Fruit fly (Drosophila melanogaster): ENCODE data around the gene CG13994.

Gene CG13994

dm6 chr2L:6085733-6086317, 23.0 kb downstream of the CG13994 start:
- no peak for TF ChIP-seq CG11093 (GFP tag; IDR thresholded peaks at IDR 0.05)
- TF ChIP-seq CG8290 (GFP tag; optimal IDR thresholded peaks at IDR 0.05), result no peak
- peak in 1 of 2 experiments; percentile 10 for TF ChIP-seq CG8290 (tag; optimal IDR thresholded peaks at IDR 0.05)
- TF ChIP-seq CG18619 (GFP tag; optimal IDR thresholded peaks at IDR 0.05), result no peak
- no peak for TF ChIP-seq sob (GFP tag; IDR thresholded peaks at IDR 0.05)
- TF ChIP-seq H2.0 (GFP tag; IDR thresholded peaks at IDR 0.05), result no peak
- no peak for TF ChIP-seq CG5245 (GFP tag; optimal IDR thresholded peaks at IDR 0.05)
- no peak for TF ChIP-seq CG10654 (GFP tag; optimal IDR thresholded peaks at IDR 0.05)
- peak; percentile 41 for TF ChIP-seq sug (tag; optimal IDR thresholded peaks at IDR 0.05)
- no peak for TF ChIP-seq Dip2 (GFP tag; IDR thresholded peaks at IDR 0.05)
- no peak for TF ChIP-seq wdn (GFP tag; IDR thresholded peaks at IDR 0.05)
- no peak for TF ChIP-seq Hr51 (GFP tag; optimal IDR thresholded peaks at IDR 0.05)
- TF ChIP-seq nom (GFP tag; optimal IDR thresholded peaks at IDR 0.05), result no peak
- no peak for TF ChIP-seq CG4854 (GFP tag; optimal IDR thresholded peaks at IDR 0.05)
- TF ChIP-seq CG6689 (GFP tag; IDR thresholded peaks at IDR 0.05), result no peak
- TF ChIP-seq CG15073 (GFP tag; optimal IDR thresholded peaks at IDR 0.05), result no peak
- TF ChIP-seq Poxn (GFP tag; IDR thresholded peaks at IDR 0.05), result no peak
- no peak for TF ChIP-seq Awh (GFP tag; IDR thresholded peaks at IDR 0.05)
- TF ChIP-seq CG9876 (GFP tag; optimal IDR thresholded peaks at IDR 0.05), result no peak
- no peak for TF ChIP-seq gsb-n (tag; optimal IDR thresholded peaks at IDR 0.05)
- no peak for TF ChIP-seq fd64A (GFP tag; optimal IDR thresholded peaks at IDR 0.05)
- no peak for TF ChIP-seq CG17568 (GFP tag; optimal IDR thresholded peaks at IDR 0.05)
- TF ChIP-seq vnd (GFP tag; IDR thresholded peaks at IDR 0.05; ENCODE audit: partially characterized antibody), result no peak
- peak; percentile 21 for TF ChIP-seq CG15514 (GFP tag; optimal IDR thresholded peaks at IDR 0.05)
- TF ChIP-seq Hmr (GFP tag; optimal IDR thresholded peaks at IDR 0.05), result peak; percentile 40
- no peak for TF ChIP-seq CG12236 (GFP tag; optimal IDR thresholded peaks at IDR 0.05)
- TF ChIP-seq sr (GFP tag; IDR thresholded peaks at IDR 0.05), result no peak
- TF ChIP-seq CG1647 (GFP tag; optimal IDR thresholded peaks at IDR 0.05), result no peak
- TF ChIP-seq CG12071 (GFP tag; optimal IDR thresholded peaks at IDR 0.05), result no peak
- TF ChIP-seq dmrt99B (tag; optimal IDR thresholded peaks at IDR 0.05), result no peak
- no peak for TF ChIP-seq stwl (tag; optimal IDR thresholded peaks at IDR 0.05)
- TF ChIP-seq CG7556 (GFP tag; optimal IDR thresholded peaks at IDR 0.05), result no peak
- no peak for TF ChIP-seq CG2199 (GFP tag; IDR thresholded peaks at IDR 0.05)
- TF ChIP-seq CG16815 (GFP tag; optimal IDR thresholded peaks at IDR 0.05), result no peak
- no peak for TF ChIP-seq CG4617 (GFP tag; optimal IDR thresholded peaks at IDR 0.05; ENCODE audit: borderline replicate concordance)
- no peak for TF ChIP-seq wek (GFP tag; optimal IDR thresholded peaks at IDR 0.05)
- no peak for TF ChIP-seq kni (GFP tag; optimal IDR thresholded peaks at IDR 0.05)
- no peak for TF ChIP-seq unc-4 (GFP tag; IDR thresholded peaks at IDR 0.05; ENCODE audit: partially characterized antibody)
- no peak for TF ChIP-seq mld (GFP tag; IDR thresholded peaks at IDR 0.05; ENCODE audit: partially characterized antibody)
- TF ChIP-seq CG12942 (GFP tag; optimal IDR thresholded peaks at IDR 0.05), result no peak
- TF ChIP-seq Dip3 (GFP tag; optimal IDR thresholded peaks at IDR 0.05), result no peak
- TF ChIP-seq CG13775 (GFP tag; optimal IDR thresholded peaks at IDR 0.05), result no peak
- no peak for TF ChIP-seq Doc3 (GFP tag; IDR thresholded peaks at IDR 0.05; ENCODE audit: partially characterized antibody)
- TF ChIP-seq ssp (GFP tag; IDR thresholded peaks at IDR 0.05), result no peak
- TF ChIP-seq klu (GFP tag; IDR thresholded peaks at IDR 0.05), result no peak
- TF ChIP-seq jing (GFP tag; optimal IDR thresholded peaks at IDR 0.05), result no peak
- TF ChIP-seq sisA (GFP tag; IDR thresholded peaks at IDR 0.05), result no peak
- no peak for TF ChIP-seq Dad (GFP tag; optimal IDR thresholded peaks at IDR 0.05)
- TF ChIP-seq CG13123 (GFP tag; optimal IDR thresholded peaks at IDR 0.05), result no peak
- TF ChIP-seq CG42726 (GFP tag; IDR thresholded peaks at IDR 0.05; ENCODE audit: partially characterized antibody), result peak; percentile 71
- TF ChIP-seq Rfx (GFP tag; IDR thresholded peaks at IDR 0.05), result peak; percentile 36; the same call in 1 of the 2 replicates

Measured in whole organism, embryonic.